Fruit fly (Drosophila melanogaster) whole organism, prepupa: ENCODE data around the gene Rbm13.

ENCODE experiments used
- Blimp-1 ChIP-seq: fragments of 200-800 bp; sonication (Bioruptor generic); optimal IDR thresholded peaks from 3 replicates; lab custom pipeline; 2017; ENCODE audit warnings: missing biosample characterization, missing genetic modification characterization, mild to moderate bottlenecking, moderate library complexity, missing genetic modification reagents
- CG10669 ChIP-seq: fragments of 200-800 bp; sonication (Bioruptor generic); optimal IDR thresholded peaks from 3 replicates; lab custom pipeline; 2018; ENCODE audit warnings: missing biosample characterization, mild to moderate bottlenecking, missing genetic modification characterization, moderate library complexity
- CG11294 ChIP-seq: fragments of 200-800 bp; sonication (Bioruptor generic); IDR thresholded peaks from 2 replicates; pipeline ENCODE4 v1.3.6; 2022; ENCODE audit warnings: missing biosample characterization, missing genetic modification characterization
- CG11762 ChIP-seq: fragments of 200-800 bp; sonication (Bioruptor generic); optimal IDR thresholded peaks from 3 replicates; lab custom pipeline; 2016; ENCODE audit warnings: missing biosample characterization, missing genetic modification characterization; ENCODE audit not compliant: insufficient read depth
- CG1621 ChIP-seq: fragments of 200-800 bp; sonication (Bioruptor generic); optimal IDR thresholded peaks from 3 replicates; lab custom pipeline; 2018; ENCODE audit warnings: missing biosample characterization, mild to moderate bottlenecking, missing genetic modification characterization
- CG16779 ChIP-seq: fragments of 200-800 bp; sonication (Bioruptor generic); optimal IDR thresholded peaks from 3 replicates; lab custom pipeline; 2017; ENCODE audit warnings: missing biosample characterization, mild to moderate bottlenecking, missing genetic modification characterization
- CG3032 ChIP-seq: fragments of 200-800 bp; optimal IDR thresholded peaks from 2 replicates; lab custom pipeline; 2019; ENCODE audit warnings: missing biosample characterization, mild to moderate bottlenecking, missing genetic modification characterization, moderate library complexity
- CG32006 ChIP-seq: fragments of 200-800 bp; sonication (Bioruptor generic); optimal IDR thresholded peaks from 3 replicates; lab custom pipeline; 2017; ENCODE audit warnings: missing biosample characterization, mild to moderate bottlenecking, missing genetic modification characterization
- CG34406 ChIP-seq: fragments of 200-800 bp; sonication (Bioruptor generic); optimal IDR thresholded peaks from 3 replicates; lab custom pipeline; 2016; ENCODE audit warnings: missing biosample characterization, missing genetic modification characterization
- CG3919 ChIP-seq: fragments of 200-800 bp; sonication (Bioruptor generic); optimal IDR thresholded peaks from 3 replicates; lab custom pipeline; 2016; ENCODE audit warnings: missing biosample characterization, missing genetic modification characterization
- CG4318 ChIP-seq: fragments of 200-800 bp; sonication (Bioruptor generic); optimal IDR thresholded peaks from 3 replicates; lab custom pipeline; 2017; ENCODE audit warnings: missing biosample characterization, mild to moderate bottlenecking, missing genetic modification characterization
- CG6163 ChIP-seq: fragments of 200-800 bp; sonication (Bioruptor generic); IDR thresholded peaks from 3 replicates; pipeline ENCODE4 v1.3.6; 2022; ENCODE audit warnings: missing biosample characterization, missing genetic modification characterization
- CG6792 ChIP-seq: fragments of 200-800 bp; sonication (Bioruptor generic); optimal IDR thresholded peaks from 3 replicates; lab custom pipeline; 2016; ENCODE audit warnings: missing biosample characterization, missing genetic modification characterization
- CG6808 ChIP-seq: fragments of 200-800 bp; sonication (Bioruptor generic); optimal IDR thresholded peaks from 3 replicates; lab custom pipeline; 2017; ENCODE audit warnings: missing biosample characterization, missing genetic modification characterization, mild to moderate bottlenecking, moderate library complexity, missing genetic modification reagents
- CG6854 ChIP-seq: fragments of 200-800 bp; sonication (Bioruptor generic); optimal IDR thresholded peaks from 2 replicates; lab custom pipeline; 2017; ENCODE audit warnings: missing biosample characterization, mild to moderate bottlenecking, missing genetic modification characterization
- CG7368 ChIP-seq: fragments of 200-800 bp; sonication (Bioruptor generic); optimal IDR thresholded peaks from 3 replicates; lab custom pipeline; 2016; ENCODE audit warnings: missing biosample characterization, missing genetic modification characterization
- CG8119 ChIP-seq: fragments of 200-800 bp; sonication (Bioruptor generic); IDR thresholded peaks from 3 replicates; pipeline ENCODE4 v1.3.6; 2022; ENCODE audit warnings: missing biosample characterization, missing genetic modification characterization
- CG8632 ChIP-seq: fragments of 200-800 bp; sonication (Bioruptor generic); optimal IDR thresholded peaks from 3 replicates; lab custom pipeline; 2016; ENCODE audit warnings: missing biosample characterization, missing genetic modification characterization
- CG9139 ChIP-seq: fragments of 200-800 bp; sonication (Bioruptor generic); optimal IDR thresholded peaks from 3 replicates; lab custom pipeline; 2017; ENCODE audit warnings: missing biosample characterization, mild to moderate bottlenecking, missing genetic modification characterization
- Eip78C ChIP-seq: fragments of 200-800 bp; sonication (Bioruptor generic); peaks from one replicate; lab custom pipeline; 2016; ENCODE audit warnings: missing biosample characterization, missing genetic modification characterization
- Eip93F ChIP-seq: fragments of 200-800 bp; sonication (Bioruptor generic); optimal IDR thresholded peaks from 2 replicates; lab custom pipeline; 2016; ENCODE audit warnings: missing biosample characterization, mild to moderate bottlenecking, missing genetic modification characterization
- Ets21C ChIP-seq: fragments of 200-800 bp; sonication (Bioruptor generic); optimal IDR thresholded peaks from 3 replicates; lab custom pipeline; 2016; ENCODE audit warnings: missing biosample characterization, missing genetic modification characterization
- Gug ChIP-seq: fragments of 200-800 bp; sonication (Bioruptor generic); IDR thresholded peaks from 2 replicates; pipeline ENCODE4 v1.3.6; 2022; ENCODE audit warnings: missing biosample characterization, missing genetic modification characterization
- Hr38 ChIP-seq: sonication (Bioruptor generic); optimal IDR thresholded peaks from 2 replicates; lab custom pipeline; 2016; ENCODE audit warnings: missing biosample characterization, missing genetic modification characterization
- Hr39 ChIP-seq: fragments of 200-800 bp; sonication (Bioruptor generic); optimal IDR thresholded peaks from 2 replicates; lab custom pipeline; 2016; ENCODE audit warnings: missing biosample characterization, missing genetic modification characterization
- OdsH ChIP-seq: fragments of 200-800 bp; sonication (Bioruptor generic); optimal IDR thresholded peaks from 3 replicates; lab custom pipeline; 2016; ENCODE audit warnings: missing biosample characterization, missing genetic modification characterization
- Smox ChIP-seq: fragments of 200-800 bp; sonication (Bioruptor generic); optimal IDR thresholded peaks from 3 replicates; lab custom pipeline; 2016; ENCODE audit warnings: missing biosample characterization, missing genetic modification characterization
- Sox14 ChIP-seq: fragments of 200-800 bp; sonication (Bioruptor generic); optimal IDR thresholded peaks from 3 replicates; lab custom pipeline; 2016; ENCODE audit warnings: missing biosample characterization, missing genetic modification characterization
- Sox15 ChIP-seq: fragments of 200-800 bp; sonication (Bioruptor generic); optimal IDR thresholded peaks from 3 replicates; lab custom pipeline; 2016; ENCODE audit warnings: missing biosample characterization, missing genetic modification characterization
- achi ChIP-seq: fragments of 200-800 bp; sonication (Bioruptor generic); optimal IDR thresholded peaks from 3 replicates; lab custom pipeline; 2016; ENCODE audit warnings: missing biosample characterization, missing genetic modification characterization
- acj6 ChIP-seq: fragments of 200-800 bp; sonication (Bioruptor generic); optimal IDR thresholded peaks from 3 replicates; lab custom pipeline; 2016; ENCODE audit warnings: missing biosample characterization, missing genetic modification characterization
- cyc ChIP-seq: fragments of 200-800 bp; sonication (Bioruptor generic); optimal IDR thresholded peaks from 3 replicates; lab custom pipeline; 2016; ENCODE audit warnings: missing biosample characterization, missing genetic modification characterization
- dac ChIP-seq: fragments of 200-800 bp; sonication (Bioruptor generic); optimal IDR thresholded peaks from 2 replicates; lab custom pipeline; 2017; ENCODE audit warnings: missing biosample characterization, mild to moderate bottlenecking, missing genetic modification characterization
- eg ChIP-seq: fragments of 200-800 bp; sonication (Bioruptor generic); IDR thresholded peaks from 3 replicates; pipeline ENCODE4 v1.3.6; 2022; ENCODE audit warnings: missing biosample characterization, missing genetic modification characterization
- esn ChIP-seq: fragments of 200-800 bp; sonication (Bioruptor generic); optimal IDR thresholded peaks from 2 replicates; lab custom pipeline; 2016; ENCODE audit warnings: missing biosample characterization, mild to moderate bottlenecking, missing genetic modification characterization, moderate library complexity
- fd59A ChIP-seq: fragments of 200-800 bp; sonication (Bioruptor generic); optimal IDR thresholded peaks from 2 replicates; lab custom pipeline; 2017; ENCODE audit warnings: missing biosample characterization, mild to moderate bottlenecking, missing genetic modification characterization, missing genetic modification reagents
- fd85E ChIP-seq: fragments of 200-800 bp; sonication (Bioruptor generic); optimal IDR thresholded peaks from 3 replicates; lab custom pipeline; 2016; ENCODE audit warnings: missing biosample characterization, missing genetic modification characterization
- fkh ChIP-seq: fragments of 200-800 bp; sonication (Bioruptor generic); optimal IDR thresholded peaks from 3 replicates; lab custom pipeline; 2017; ENCODE audit warnings: missing biosample characterization, mild to moderate bottlenecking, missing genetic modification characterization, moderate library complexity
- net ChIP-seq: fragments of 200-800 bp; sonication (Bioruptor generic); optimal IDR thresholded peaks from 3 replicates; lab custom pipeline; 2016; ENCODE audit warnings: missing biosample characterization, missing genetic modification characterization
- salr ChIP-seq, 2 experiments: fragments of 200-800 bp; sonication (Bioruptor generic); optimal IDR thresholded peaks; 3 replicates each; lab custom pipeline; 2016 to 2018; ENCODE audit warnings: missing biosample characterization in 2 of 2, missing genetic modification characterization in 2 of 2, mild to moderate bottlenecking in 1 of 2
- spab ChIP-seq: fragments of 200-800 bp; sonication (Bioruptor generic); optimal IDR thresholded peaks from 2 replicates; lab custom pipeline; 2017; ENCODE audit warnings: missing biosample characterization, mild to moderate bottlenecking, missing genetic modification characterization, missing genetic modification reagents
- ss ChIP-seq, 2 experiments: fragments of 200-800 bp; sonication (Bioruptor generic); optimal IDR thresholded peaks; 2 replicates in 1 of 2; 3 replicates in 1 of 2; lab custom pipeline; 2017 to 2018; ENCODE audit warnings: mild to moderate bottlenecking in 2 of 2, missing biosample characterization in 2 of 2, missing genetic modification characterization in 2 of 2, moderate library complexity in 1 of 2
- svp ChIP-seq: fragments of 200-800 bp; sonication (Bioruptor generic); peaks from one replicate; lab custom pipeline; 2016; ENCODE audit warnings: missing biosample characterization, missing genetic modification characterization
- topi ChIP-seq: fragments of 200-800 bp; sonication (Bioruptor generic); optimal IDR thresholded peaks from 3 replicates; lab custom pipeline; 2016; ENCODE audit warnings: missing biosample characterization, missing genetic modification characterization

Rbm13 gene

DNA sequence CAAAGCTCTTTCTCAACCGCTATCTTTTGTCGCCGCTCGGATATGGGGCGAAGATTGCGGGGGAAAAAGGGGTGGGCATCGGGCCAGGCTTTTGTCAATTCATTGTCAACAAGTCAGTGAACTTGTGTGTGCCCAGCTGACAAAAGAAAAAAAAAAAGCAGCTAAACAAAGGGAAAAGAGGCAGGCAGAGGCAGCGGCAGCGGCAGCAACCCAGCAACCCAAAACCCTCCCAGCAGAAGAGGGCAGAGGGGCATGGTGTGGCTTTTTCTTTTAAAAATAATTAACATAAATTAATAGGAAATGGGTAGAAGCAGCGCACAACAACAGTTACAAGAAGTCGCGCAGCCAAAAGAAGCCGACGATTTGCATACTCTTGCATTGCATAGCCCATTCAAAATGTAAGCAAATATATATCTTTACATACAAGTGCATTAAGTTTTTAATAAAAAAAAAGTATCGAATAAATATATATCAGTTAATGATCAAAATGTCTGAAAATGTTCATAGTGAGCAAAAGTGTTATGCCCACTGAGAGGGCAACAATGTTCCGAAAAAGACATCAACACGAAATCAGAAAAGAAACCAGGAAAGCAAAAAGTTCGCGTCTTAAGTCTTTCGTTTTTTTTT is 44.3 kb upstream of the Rbm13 start (continued):
- no peak for TF ChIP-seq CG3919 (GFP tag; lab: Kevin White, UChicago)
- TF ChIP-seq svp = peak; percentile 85
- no peak for TF ChIP-seq CG6854 (GFP tag; lab: Kevin White, UChicago)
- no peak for TF ChIP-seq Smox (GFP tag; lab: Kevin White, UChicago)
- TF ChIP-seq fd59A (GFP tag; lab: Kevin White, UChicago) = no peak
- no peak for TF ChIP-seq achi (GFP tag; lab: Kevin White, UChicago)
- no peak for TF ChIP-seq CG16779
- 0 out of 3 replicates have a peak, but pooled peaks have one; percentile 15 for TF ChIP-seq eg
- TF ChIP-seq Sox14 (GFP tag; lab: Kevin White, UChicago) = no peak
- TF ChIP-seq OdsH (GFP tag; lab: Kevin White, UChicago) = no peak
- no peak for TF ChIP-seq CG32006 (GFP tag; lab: Kevin White, UChicago)

DNA sequence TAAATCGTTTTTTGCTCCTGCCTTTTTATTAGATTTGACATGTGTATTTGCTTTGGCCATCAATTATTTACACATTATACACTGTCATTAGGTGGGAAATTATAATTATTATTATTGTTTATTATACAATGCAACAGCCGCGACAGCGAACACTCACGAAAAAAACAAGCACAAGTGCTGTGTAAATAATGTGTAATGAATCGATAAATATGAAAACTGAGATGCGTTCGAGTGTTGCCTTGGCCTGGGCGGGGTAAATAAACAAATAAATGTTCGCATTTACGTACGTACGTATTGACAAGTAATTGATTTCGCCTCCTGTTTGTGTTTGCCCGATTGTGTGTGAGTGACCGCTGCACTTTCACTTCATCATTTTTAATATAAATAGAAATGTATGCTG is 42.8 kb upstream of the Rbm13 start:
- TF ChIP-seq fkh (GFP tag; lab: Kevin White, UChicago) (peak; percentile 54), Eip78C (peak; percentile 26), cyc (GFP tag; lab: Kevin White, UChicago) (no peak)

DNA sequence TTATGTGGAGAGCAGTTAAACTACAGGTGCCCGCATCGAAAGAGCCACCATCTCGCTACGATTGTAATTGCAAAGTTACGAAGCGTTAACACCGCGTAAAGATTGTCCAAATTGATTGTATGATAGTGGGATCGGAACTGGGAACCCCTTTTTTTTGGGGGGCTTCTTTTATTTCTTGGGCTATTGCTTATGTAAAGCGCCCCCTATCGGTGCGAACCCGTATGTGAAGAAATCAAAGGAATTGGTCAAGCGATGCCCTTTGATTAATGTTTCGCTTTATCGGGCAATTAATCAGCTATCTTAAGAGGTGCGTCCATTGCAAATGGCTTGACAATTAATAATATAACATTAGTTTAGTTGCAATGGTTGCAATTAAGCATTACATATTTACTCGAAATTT is 42.0 kb upstream of the Rbm13 start:
- TF ChIP-seq Ets21C (GFP tag; lab: Kevin White, UChicago) = no peak

- TF ChIP-seq CG11762 (GFP tag; lab: Kevin White, UChicago) (peak; percentile 89), Eip93F (peak; percentile 69), Sox15 (peak; percentile 85), net (GFP tag; lab: Kevin White, UChicago) (peak; percentile 89), CG3919 (GFP tag; lab: Kevin White, UChicago) (peak; percentile 93), spab (GFP tag; lab: Kevin White, UChicago) (peak; percentile 65), CG6792 (GFP tag; lab: Kevin White, UChicago) (peak; percentile 94), dac (GFP tag; lab: Kevin White, UChicago) (peak; percentile 88), esn (GFP tag; lab: Kevin White, UChicago) (peak; percentile 91), ss (GFP tag; optimal IDR thresholded peaks at IDR 0.05; lab: Kevin White, UChicago) (peak; percentile 57 to 79), fkh (GFP tag; lab: Kevin White, UChicago) (no peak), CG11294 (GFP tag; lab: Robert Waterston, UW) (peak; percentile 63), CG9139 (GFP tag; lab: Kevin White, UChicago) (peak; percentile 66), CG7368 (GFP tag; lab: Kevin White, UChicago) (peak; percentile 86), fd85E (peak; percentile 45), CG4318 (peak; percentile 87), svp (peak; percentile 95), acj6 (GFP tag; lab: Kevin White, UChicago) (peak; percentile 91), Smox (GFP tag; lab: Kevin White, UChicago) (peak; percentile 87), OdsH (GFP tag; lab: Kevin White, UChicago) (peak; percentile 91), CG10669 (GFP tag; lab: Kevin White, UChicago) (peak; percentile 79), CG6854 (GFP tag; lab: Kevin White, UChicago) (peak; percentile 69), CG6163 (GFP tag; lab: Robert Waterston, UW) (peak; percentile 95), Gug (GFP tag; lab: Robert Waterston, UW) (peak; percentile 85), Hr38 (GFP tag; lab: Kevin White, UChicago) (peak; percentile 59), Blimp-1 (GFP tag; lab: Kevin White, UChicago) (peak; percentile 76), fd59A (GFP tag; lab: Kevin White, UChicago) (peak; percentile 60), CG3032 (tag; lab: Kevin White, UChicago) (peak; percentile 65), CG1621 (peak; percentile 64), salr (GFP tag; optimal IDR thresholded peaks at IDR 0.05; lab: Kevin White, UChicago) (peak; percentile 54 to 82), CG8632 (GFP tag; lab: Kevin White, UChicago) (peak; percentile 89), Hr39 (GFP tag; lab: Kevin White, UChicago) (peak; percentile 87), CG34406 (GFP tag; lab: Kevin White, UChicago) (peak; percentile 92), CG8119 (peak; percentile 93), CG6808 (GFP tag; lab: Kevin White, UChicago) (peak; percentile 78), CG32006 (GFP tag; lab: Kevin White, UChicago) (peak; percentile 94), topi (peak; percentile 91), Sox14 (GFP tag; lab: Kevin White, UChicago) (peak; percentile 83)
Observed at dm6 chrX:8861267-8861666, 40.2 kb upstream of the Rbm13 start.
